Fruit fly (Drosophila melanogaster): ENCODE data around the gene RpS13.

Gene RpS13

dm6 chr2L:8384108-8384601 is 19.7 kb upstream of the RpS13 start, which contains the start of the genes Dad1 and CG13384 (continued):
- TF ChIP-seq bowl (GFP tag; IDR thresholded peaks at IDR 0.05) = peak; percentile 48; the same call in 1 of the 2 replicates
- TF ChIP-seq CG15696 (tag; optimal IDR thresholded peaks at IDR 0.05) = peak; percentile 94
- peak; percentile 92 for TF ChIP-seq CG16815 (GFP tag; optimal IDR thresholded peaks at IDR 0.05)
- TF ChIP-seq kni (GFP tag; optimal IDR thresholded peaks at IDR 0.05) = peak; percentile 59
- peak; percentile 86 for TF ChIP-seq HmgZ (tag; optimal IDR thresholded peaks at IDR 0.05)
- TF ChIP-seq Six4 (GFP tag; optimal IDR thresholded peaks at IDR 0.05) = peak; percentile 79
- TF ChIP-seq Dad (GFP tag; optimal IDR thresholded peaks at IDR 0.05) = peak; percentile 44
- TF ChIP-seq H2.0 (GFP tag; IDR thresholded peaks at IDR 0.05) = peak; percentile 89
- peak; percentile 86 for TF ChIP-seq corto (GFP tag; optimal IDR thresholded peaks at IDR 0.05)
- peak; percentile 31 for TF ChIP-seq CG17912 (GFP tag; optimal IDR thresholded peaks at IDR 0.05)
- peak; percentile 33 for TF ChIP-seq CG1603 (tag; optimal IDR thresholded peaks at IDR 0.05)
- TF ChIP-seq twi (tag; optimal IDR thresholded peaks at IDR 0.05) = peak; percentile 90
- no peak for TF ChIP-seq CG7745 (tag; optimal IDR thresholded peaks at IDR 0.05)
- TF ChIP-seq trh (GFP tag; optimal IDR thresholded peaks at IDR 0.05) = peak; percentile 78
- TF ChIP-seq otp (GFP tag; IDR thresholded peaks at IDR 0.05) = 0 out of 3 replicates have a peak, but pooled peaks have one; percentile 55
- peak; percentile 6 for TF ChIP-seq CG12769 (tag; optimal IDR thresholded peaks at IDR 0.05)
- TF ChIP-seq ap (GFP tag; IDR thresholded peaks at IDR 0.05) = peak; percentile 78
- TF ChIP-seq kah (GFP tag; optimal IDR thresholded peaks at IDR 0.05) = peak; percentile 79
- TF ChIP-seq az2 (GFP tag; optimal IDR thresholded peaks at IDR 0.05) = peak; percentile 92
- peak; percentile 69 for TF ChIP-seq Jarid2 (GFP tag; optimal IDR thresholded peaks at IDR 0.05)
- no peak for TF ChIP-seq ac (GFP tag; optimal IDR thresholded peaks at IDR 0.05)
- TF ChIP-seq CG12659 (GFP tag; optimal IDR thresholded peaks at IDR 0.05) = peak; percentile 97
- peak; percentile 81 for TF ChIP-seq CG10462 (GFP tag; optimal IDR thresholded peaks at IDR 0.05)
- TF ChIP-seq Hey (tag; optimal IDR thresholded peaks at IDR 0.05) = no peak
- TF ChIP-seq trem (tag; optimal IDR thresholded peaks at IDR 0.05) = peak; percentile 93
- TF ChIP-seq TFAM (GFP tag; optimal IDR thresholded peaks at IDR 0.05) = no peak
- peak; percentile 77 for TF ChIP-seq gt (GFP tag; IDR thresholded peaks at IDR 0.05)
- no peak for TF ChIP-seq sens-2 (GFP tag; IDR thresholded peaks at IDR 0.05)
- TF ChIP-seq sc (optimal IDR thresholded peaks at IDR 0.05) = no peak
- peak; percentile 72 for TF ChIP-seq sc (GFP tag; optimal IDR thresholded peaks at IDR 0.05)
- TF ChIP-seq Mrtf (GFP tag; IDR thresholded peaks at IDR 0.05) = peak; percentile 88
- TF ChIP-seq CG6765 (GFP tag; optimal IDR thresholded peaks at IDR 0.05) = peak; percentile 94
- TF ChIP-seq Bteb2 (GFP tag; optimal IDR thresholded peaks at IDR 0.05) = peak; percentile 83
- peak; percentile 78 for TF ChIP-seq Vsx1 (GFP tag; optimal IDR thresholded peaks at IDR 0.05)
- peak; percentile 82 for TF ChIP-seq CG8281 (tag; optimal IDR thresholded peaks at IDR 0.05)
- TF ChIP-seq gsb-n (tag; optimal IDR thresholded peaks at IDR 0.05) = peak; percentile 92
- peak; percentile 90 for TF ChIP-seq nerfin-1 (tag; optimal IDR thresholded peaks at IDR 0.05)
- TF ChIP-seq Chrac-16 (GFP tag; optimal IDR thresholded peaks at IDR 0.05) = peak; percentile 91
- peak; percentile 78 for TF ChIP-seq CG31388 (GFP tag; optimal IDR thresholded peaks at IDR 0.05)
- TF ChIP-seq CG16779 (GFP tag; IDR thresholded peaks at IDR 0.05) = 0 out of 2 replicates have a peak, but pooled peaks have one; percentile 19
- peak; percentile 94 for TF ChIP-seq Xrp1 (GFP tag; IDR thresholded peaks at IDR 0.05)
- peak; percentile 94 for TF ChIP-seq CG3847 (GFP tag; IDR thresholded peaks at IDR 0.05)
- peak; percentile 92 for TF ChIP-seq CG10209 (GFP tag; optimal IDR thresholded peaks at IDR 0.05)
- TF ChIP-seq CG4730 (GFP tag; IDR thresholded peaks at IDR 0.05) = peak; percentile 91
- no peak for TF ChIP-seq Dfd (GFP tag; optimal IDR thresholded peaks at IDR 0.05)
- peak; percentile 80 for TF ChIP-seq CG12104 (GFP tag; optimal IDR thresholded peaks at IDR 0.05)
- no peak for TF ChIP-seq Tbp (GFP tag; optimal IDR thresholded peaks at IDR 0.05)
- TF ChIP-seq CG11093 (GFP tag; IDR thresholded peaks at IDR 0.05) = peak; percentile 85
- TF ChIP-seq MESR4 (GFP tag; optimal IDR thresholded peaks at IDR 0.05) = no peak
- TF ChIP-seq Dp (GFP tag; optimal IDR thresholded peaks at IDR 0.05) = peak; percentile 30
- TF ChIP-seq dan (GFP tag; IDR thresholded peaks at IDR 0.05) = peak; percentile 63

All from whole organism, embryonic.